Worm (Caenorhabditis elegans) whole organism, L3 larva: Measurements from ENCODE around the gene wht-8.

Source experiments
- ama-1 ChIP-seq: fragments of 150-350 bp; optimal IDR thresholded peaks from 2 replicates; lab custom pipeline; 2018
- ceh-16 ChIP-seq: sonication (generic microtip); optimal IDR thresholded peaks from 2 replicates; lab custom pipeline; 2017; ENCODE audit warnings: missing biosample characterization, missing genetic modification characterization
- ceh-28 ChIP-seq: fragments of 150-350 bp; optimal IDR thresholded peaks from 2 replicates; lab custom pipeline; 2014; ENCODE audit warnings: missing biosample characterization, missing genetic modification reagents, missing genetic modification characterization
- ceh-82 ChIP-seq: fragments of 150-350 bp; optimal IDR thresholded peaks from 2 replicates; lab custom pipeline; 2014; ENCODE audit warnings: missing biosample characterization, missing genetic modification characterization
- daf-12 ChIP-seq: fragments of 150-350 bp; optimal IDR thresholded peaks from 2 replicates; lab custom pipeline; 2014; ENCODE audit warnings: missing biosample characterization, missing genetic modification reagents, missing genetic modification characterization
- egl-27 ChIP-seq: sonication (generic microtip); optimal IDR thresholded peaks from 4 replicates; lab custom pipeline; 2017; ENCODE audit warnings: missing biosample characterization, missing genetic modification reagents, missing genetic modification characterization
- egl-5 ChIP-seq: fragments of 150-350 bp; optimal IDR thresholded peaks from 2 replicates; lab custom pipeline; 2017; ENCODE audit warnings: missing biosample characterization, missing genetic modification reagents, missing genetic modification characterization, inconsistent platforms
- elt-1 ChIP-seq: fragments of 150-350 bp; optimal IDR thresholded peaks from 2 replicates; lab custom pipeline; 2014; ENCODE audit warnings: missing biosample characterization, missing genetic modification characterization
- elt-2 ChIP-seq: sonication (generic microtip); optimal IDR thresholded peaks from 2 replicates; lab custom pipeline; 2016; ENCODE audit warnings: missing genetic modification reagents, mild to moderate bottlenecking, missing genetic modification characterization, missing compliant biosample characterization
- elt-3 ChIP-seq, 3 experiments: fragments of 150-350 bp in 1 of 3; sonication (generic microtip) in 2 of 3; optimal IDR thresholded peaks; 2 replicates in 2 of 3; 4 replicates in 1 of 3; lab custom pipeline; 2014 to 2017; ENCODE audit warnings: missing biosample characterization in 3 of 3, missing genetic modification characterization in 3 of 3
- fkh-10 ChIP-seq: sonication (generic microtip); optimal IDR thresholded peaks from 2 replicates; lab custom pipeline; 2017; ENCODE audit warnings: missing biosample characterization, missing genetic modification reagents, missing genetic modification characterization
- fkh-2 ChIP-seq: fragments of 150-350 bp; optimal IDR thresholded peaks from 2 replicates; lab custom pipeline; 2014; ENCODE audit warnings: missing biosample characterization, missing genetic modification reagents, missing genetic modification characterization
- hmg-11 ChIP-seq: sonication (generic microtip); optimal IDR thresholded peaks from 2 replicates; lab custom pipeline; 2016; ENCODE audit warnings: missing genetic modification characterization, missing compliant biosample characterization
- jun-1 ChIP-seq: fragments of 150-350 bp; optimal IDR thresholded peaks from 2 replicates; lab custom pipeline; 2014; ENCODE audit warnings: missing biosample characterization, missing genetic modification reagents, missing genetic modification characterization
- lin-15B ChIP-seq: fragments of 150-350 bp; optimal IDR thresholded peaks from 2 replicates; lab custom pipeline; 2014; ENCODE audit warnings: missing biosample characterization, missing genetic modification characterization
- lin-39 ChIP-seq: fragments of 150-350 bp; optimal IDR thresholded peaks from 2 replicates; lab custom pipeline; 2018; ENCODE audit warnings: missing biosample characterization, missing genetic modification reagents, missing genetic modification characterization
- mdl-1 ChIP-seq: fragments of 150-350 bp; optimal IDR thresholded peaks from 2 replicates; lab custom pipeline; 2014; ENCODE audit warnings: missing biosample characterization, missing genetic modification characterization
- mml-1 ChIP-seq: fragments of 150-350 bp; sonication (generic microtip); optimal IDR thresholded peaks from 3 replicates; lab custom pipeline; 2014; ENCODE audit warnings: missing biosample characterization, missing genetic modification characterization
- nhr-12 ChIP-seq: fragments of 150-350 bp; optimal IDR thresholded peaks from 2 replicates; lab custom pipeline; 2014; ENCODE audit warnings: missing biosample characterization, missing genetic modification characterization
- nhr-23 ChIP-seq: fragments of 150-350 bp; optimal IDR thresholded peaks from 2 replicates; lab custom pipeline; 2014; ENCODE audit warnings: missing biosample characterization, missing genetic modification reagents, missing genetic modification characterization
- nhr-25 ChIP-seq: sonication (generic microtip); optimal IDR thresholded peaks from 2 replicates; lab custom pipeline; 2017; ENCODE audit warnings: missing biosample characterization, missing genetic modification characterization
- nhr-28 ChIP-seq: fragments of 150-350 bp; optimal IDR thresholded peaks from 2 replicates; lab custom pipeline; 2014; ENCODE audit warnings: missing biosample characterization, missing genetic modification characterization
- nhr-67 ChIP-seq: fragments of 150-350 bp; optimal IDR thresholded peaks from 2 replicates; lab custom pipeline; 2014; ENCODE audit warnings: missing biosample characterization, missing genetic modification characterization
- nhr-76 ChIP-seq: fragments of 150-350 bp; sonication (generic microtip); optimal IDR thresholded peaks from 5 replicates; lab custom pipeline; 2014; ENCODE audit warnings: missing biosample characterization, missing genetic modification characterization
- nhr-77 ChIP-seq: fragments of 150-350 bp; optimal IDR thresholded peaks from 2 replicates; lab custom pipeline; 2014; ENCODE audit warnings: missing biosample characterization, missing genetic modification characterization
- pha-4 ChIP-seq: fragments of 150-350 bp; optimal IDR thresholded peaks from 2 replicates; lab custom pipeline; 2014; ENCODE audit warnings: missing biosample characterization, missing genetic modification reagents, missing genetic modification characterization
- pqm-1 ChIP-seq: fragments of 150-350 bp; optimal IDR thresholded peaks from 2 replicates; lab custom pipeline; 2017; ENCODE audit warnings: missing biosample characterization, missing genetic modification characterization, inconsistent platforms
- skn-1 ChIP-seq: fragments of 150-350 bp; optimal IDR thresholded peaks from 2 replicates; lab custom pipeline; 2014; ENCODE audit warnings: missing biosample characterization, missing genetic modification characterization
- tbx-2 ChIP-seq: sonication (generic microtip); optimal IDR thresholded peaks from 2 replicates; lab custom pipeline; 2016; ENCODE audit warnings: mild to moderate bottlenecking, missing genetic modification characterization, missing compliant biosample characterization
- unc-39 ChIP-seq: sonication (generic microtip); optimal IDR thresholded peaks from 4 replicates; lab custom pipeline; 2017; ENCODE audit warnings: missing biosample characterization, missing genetic modification characterization
- zag-1 ChIP-seq: fragments of 150-350 bp; optimal IDR thresholded peaks from 2 replicates; lab custom pipeline; 2014; ENCODE audit warnings: missing biosample characterization, missing genetic modification characterization
- ztf-11 ChIP-seq: fragments of 150-350 bp; optimal IDR thresholded peaks from 2 replicates; lab custom pipeline; 2014; ENCODE audit warnings: missing biosample characterization, missing genetic modification characterization

wht-8 gene

ce11 chrIII:11248897-11249296, 30.3 kb downstream of the wht-8 start:
- no peak for TF ChIP-seq nhr-67 (tag; lab: Kevin White, UChicago)
- TF ChIP-seq zag-1 (tag; lab: Kevin White, UChicago): no peak
- TF ChIP-seq ceh-16 (tag; lab: Kevin White, UChicago): no peak
- TF ChIP-seq pqm-1 (tag; lab: Kevin White, UChicago): no peak
- TF ChIP-seq nhr-25 (tag; lab: Kevin White, UChicago): no peak
- TF ChIP-seq tbx-2 (tag; lab: Kevin White, UChicago): no peak
- TF ChIP-seq lin-15B (tag; lab: Kevin White, UChicago): no peak
- no peak for TF ChIP-seq nhr-77 (tag; lab: Kevin White, UChicago)
- TF ChIP-seq egl-27 (tag; lab: Kevin White, UChicago): no peak
- no peak for TF ChIP-seq fkh-10 (GFP tag; lab: Kevin White, UChicago)
- TF ChIP-seq mdl-1: no peak
- TF ChIP-seq nhr-12 (tag; lab: Kevin White, UChicago): no peak
- no peak for TF ChIP-seq ceh-28 (tag; lab: Kevin White, UChicago)
- TF ChIP-seq lin-39 (tag; lab: Kevin White, UChicago): no peak
- TF ChIP-seq nhr-28: no peak
- no peak for TF ChIP-seq ztf-11 (tag; lab: Kevin White, UChicago)
- TF ChIP-seq ceh-82 (tag; lab: Kevin White, UChicago): no peak
- TF ChIP-seq daf-12 (tag; lab: Kevin White, UChicago): no peak
- TF ChIP-seq nhr-76 (tag; lab: Kevin White, UChicago): no peak
- TF ChIP-seq ama-1: no peak

- no peak for TF ChIP-seq ceh-16 (tag; lab: Kevin White, UChicago)
- no peak for TF ChIP-seq unc-39 (tag; lab: Kevin White, UChicago)
- no peak for TF ChIP-seq skn-1 (tag; lab: Kevin White, UChicago)
- no peak for TF ChIP-seq elt-3 (tag; optimal IDR thresholded peaks at IDR 0.05; lab: Kevin White, UChicago)
- no peak for TF ChIP-seq egl-5 (tag; lab: Kevin White, UChicago)
Observed at ce11 chrIII:11251718-11252441, 33.3 kb downstream of the wht-8 start, which contains the start of gene Y47D3A.32. Gene Y47D3A.32, plus strand, starts transcription at chrIII:11252391.

ce11 chrIII:11255072-11255471, 36.5 kb downstream of the wht-8 start:
- no peak for TF ChIP-seq egl-5 (tag; lab: Kevin White, UChicago)
- peak; percentile 12 for TF ChIP-seq nhr-23 (tag; lab: Kevin White, UChicago)

- peak; percentile 16 for TF ChIP-seq nhr-25 (tag; lab: Kevin White, UChicago)
- no peak for TF ChIP-seq hmg-11
- TF ChIP-seq elt-1 (tag; lab: Kevin White, UChicago): peak; percentile 0
- TF ChIP-seq lin-39 (tag; lab: Kevin White, UChicago): no peak
- TF ChIP-seq elt-3 (tag; optimal IDR thresholded peaks at IDR 0.05; lab: Kevin White, UChicago): no peak
Observed at ce11 chrIII:11262089-11262488, 43.5 kb downstream of the wht-8 start.

- TF ChIP-seq nhr-77 (tag; lab: Kevin White, UChicago) (no peak), mdl-1 (no peak), fkh-2 (tag; lab: Kevin White, UChicago) (no peak), hmg-11 (no peak), elt-2 (peak; percentile 84), elt-3 (tag; optimal IDR thresholded peaks at IDR 0.05; lab: Kevin White, UChicago) (peak in 1 of 3 experiments; percentile 71)
- TF ChIP-seq, all 47 proteins: peak for 2
Observed at ce11 chrIII:11267372-11267771, 48.8 kb downstream of the wht-8 start.

ce11 chrIII:11268532-11268931, 49.9 kb downstream of the wht-8 start:
- peak; percentile 23 for TF ChIP-seq pha-4 (tag; lab: Kevin White, UChicago)
- TF ChIP-seq mml-1 (tag; lab: Kevin White, UChicago): no peak
- TF ChIP-seq jun-1 (tag; lab: Kevin White, UChicago): peak; percentile 17
- peak; percentile 81 for TF ChIP-seq elt-2
